Worm (Caenorhabditis elegans): ENCODE measurements around the gene srj-53.

DNA sequence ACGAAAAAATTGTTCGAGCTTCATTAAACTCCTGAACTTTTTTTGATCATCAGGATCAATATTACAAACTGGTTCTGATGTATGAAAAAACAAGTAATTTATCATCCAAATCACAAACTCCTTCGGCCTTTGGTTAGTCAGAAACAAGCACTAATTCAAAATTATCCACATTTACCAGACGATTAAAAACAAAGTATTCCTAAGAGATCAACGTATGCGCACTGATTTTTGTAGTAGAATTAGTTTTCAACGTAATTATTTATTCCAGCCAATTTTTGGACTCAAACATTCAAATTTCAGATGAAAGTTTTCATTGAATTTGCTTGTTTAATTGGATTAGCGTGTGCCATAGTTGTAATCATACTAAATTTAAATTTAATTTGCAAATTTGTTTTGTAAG lies 12.4 kb upstream of the srj-53 start, which contains the start of gene srbc-38:
- TF ChIP-seq ztf-26 (tag; optimal IDR thresholded peaks at IDR 0.05) (no peak), B0336.3 (GFP tag; IDR thresholded peaks at IDR 0.05) (no peak), efl-1 (GFP tag; optimal IDR thresholded peaks at IDR 0.05) (no peak), unc-130 (GFP tag; optimal IDR thresholded peaks at IDR 0.05) (no peak), unc-62 (GFP tag; optimal IDR thresholded peaks at IDR 0.05) (no peak), madf-10 (tag; optimal IDR thresholded peaks at IDR 0.05) (no peak), xnd-1 (tag; optimal IDR thresholded peaks at IDR 0.05) (no peak), lsl-1 (GFP tag; optimal IDR thresholded peaks at IDR 0.05) (no peak), tbp1 (GFP tag; optimal IDR thresholded peaks at IDR 0.05) (no peak), F39B2.1 (GFP tag; IDR thresholded peaks at IDR 0.05) (no peak), ztf-18 (tag; optimal IDR thresholded peaks at IDR 0.05) (no peak), let-607 (tag; optimal IDR thresholded peaks at IDR 0.05) (no peak)
